Worm (Caenorhabditis elegans) whole organism, mixed stage, embryonic: ENCODE measurements around the gene T10G3.3.

Experiments used
- bed-3 ChIP-seq: fragments of 200-800 bp; sonication (Bioruptor generic); optimal IDR thresholded peaks from 3 replicates; lab custom pipeline; 2018; ENCODE audit warnings: mild to moderate bottlenecking, missing genetic modification characterization, moderate library complexity, missing compliant biosample characterization
- blmp-1 ChIP-seq: fragments of 150-350 bp; optimal IDR thresholded peaks from 2 replicates; lab custom pipeline; 2014; ENCODE audit warnings: missing biosample characterization, missing genetic modification characterization
- ceh-39 ChIP-seq: fragments of 150-350 bp; optimal IDR thresholded peaks from 2 replicates; lab custom pipeline; 2014; ENCODE audit warnings: missing biosample characterization, missing genetic modification characterization
- ces-1 ChIP-seq: fragments of 150-350 bp; optimal IDR thresholded peaks from 2 replicates; lab custom pipeline; 2014; ENCODE audit warnings: missing biosample characterization, missing genetic modification reagents, missing genetic modification characterization
- cnd-1 ChIP-seq: fragments of 200-800 bp; sonication (Bioruptor generic); optimal IDR thresholded peaks from 2 replicates; lab custom pipeline; 2018; ENCODE audit warnings: mild to moderate bottlenecking, missing genetic modification characterization, missing compliant biosample characterization
- drap-1 ChIP-seq: fragments of 200-800 bp; sonication (Bioruptor generic); optimal IDR thresholded peaks from 3 replicates; lab custom pipeline; 2018; ENCODE audit warnings: mild to moderate bottlenecking, missing genetic modification characterization, missing compliant biosample characterization
- elt-1 ChIP-seq: sonication (generic microtip); optimal IDR thresholded peaks from 2 replicates; lab custom pipeline; 2017; ENCODE audit warnings: missing genetic modification characterization, mild to moderate bottlenecking, missing compliant biosample characterization, antibody characterized with exemption, moderate library complexity, borderline replicate concordance; ENCODE audit not compliant: insufficient read depth
- elt-3 ChIP-seq: fragments of 150-350 bp; optimal IDR thresholded peaks from 2 replicates; lab custom pipeline; 2014; ENCODE audit warnings: missing biosample characterization, missing genetic modification characterization
- flh-1 ChIP-seq: fragments of 200-800 bp; sonication (Bioruptor generic); optimal IDR thresholded peaks from 2 replicates; lab custom pipeline; 2018; ENCODE audit warnings: mild to moderate bottlenecking, missing genetic modification characterization, moderate library complexity, missing compliant biosample characterization
- ham-2 ChIP-seq: fragments of 200-800 bp; sonication (Bioruptor generic); optimal IDR thresholded peaks from 2 replicates; lab custom pipeline; 2018; ENCODE audit warnings: mild to moderate bottlenecking, missing genetic modification characterization, missing compliant biosample characterization
- hlh-1 ChIP-seq: fragments of 150-350 bp; optimal IDR thresholded peaks from 2 replicates; lab custom pipeline; 2014; ENCODE audit warnings: missing biosample characterization, missing genetic modification reagents, missing genetic modification characterization
- lin-13 ChIP-seq: fragments of 150-350 bp; optimal IDR thresholded peaks from 2 replicates; lab custom pipeline; 2014; ENCODE audit warnings: missing biosample characterization, missing genetic modification characterization
- lin-32 ChIP-seq: fragments of 200-800 bp; sonication (Bioruptor generic); optimal IDR thresholded peaks from 2 replicates; lab custom pipeline; 2018; ENCODE audit warnings: mild to moderate bottlenecking, missing genetic modification characterization, missing compliant biosample characterization
- lsy-2 ChIP-seq: fragments of 150-350 bp; optimal IDR thresholded peaks from 2 replicates; lab custom pipeline; 2014; ENCODE audit warnings: missing biosample characterization, missing genetic modification characterization
- mab-5 ChIP-seq: fragments of 150-350 bp; optimal IDR thresholded peaks from 2 replicates; lab custom pipeline; 2014; ENCODE audit warnings: missing biosample characterization, missing genetic modification characterization
- mep-1 ChIP-seq: fragments of 150-350 bp; optimal IDR thresholded peaks from 2 replicates; lab custom pipeline; 2017; ENCODE audit warnings: missing biosample characterization, missing genetic modification reagents, missing genetic modification characterization, inconsistent platforms
- nhr-12 ChIP-seq: fragments of 150-350 bp; optimal IDR thresholded peaks from 2 replicates; lab custom pipeline; 2014; ENCODE audit warnings: missing biosample characterization, missing genetic modification characterization
- nhr-2 ChIP-seq: fragments of 150-350 bp; optimal IDR thresholded peaks from 2 replicates; lab custom pipeline; 2014; ENCODE audit warnings: missing biosample characterization, missing genetic modification characterization
- nhr-237 ChIP-seq: fragments of 150-350 bp; optimal IDR thresholded peaks from 2 replicates; lab custom pipeline; 2014; ENCODE audit warnings: missing biosample characterization, missing genetic modification characterization
- nhr-28 ChIP-seq: fragments of 150-350 bp; optimal IDR thresholded peaks from 2 replicates; lab custom pipeline; 2014; ENCODE audit warnings: missing biosample characterization, missing genetic modification characterization
- nhr-76 ChIP-seq: sonication (generic microtip); optimal IDR thresholded peaks from 2 replicates; lab custom pipeline; 2017; ENCODE audit warnings: missing biosample characterization, missing genetic modification characterization
- pha-4 ChIP-seq: fragments of 150-350 bp; optimal IDR thresholded peaks from 2 replicates; lab custom pipeline; 2018; ENCODE audit warnings: missing biosample characterization, missing genetic modification reagents, missing genetic modification characterization
- sem-2 ChIP-seq: fragments of 200-800 bp; sonication (Bioruptor generic); optimal IDR thresholded peaks from 2 replicates; lab custom pipeline; 2018; ENCODE audit warnings: mild to moderate bottlenecking, missing genetic modification characterization, missing compliant biosample characterization
- snpc-4 ChIP-seq: fragments of 150-350 bp; optimal IDR thresholded peaks from 2 replicates; lab custom pipeline; 2014; ENCODE audit warnings: missing biosample characterization, missing genetic modification characterization
- sptf-1 ChIP-seq: sonication (generic microtip); optimal IDR thresholded peaks from 2 replicates; lab custom pipeline; 2017; ENCODE audit warnings: mild to moderate bottlenecking, missing genetic modification characterization, moderate library complexity, missing compliant biosample characterization
- tbx-8 ChIP-seq: fragments of 200-800 bp; sonication (Bioruptor generic); optimal IDR thresholded peaks from 2 replicates; lab custom pipeline; 2018; ENCODE audit warnings: mild to moderate bottlenecking, missing genetic modification characterization, moderate library complexity, missing compliant biosample characterization
- unc-120 ChIP-seq: sonication (generic microtip); optimal IDR thresholded peaks from 2 replicates; lab custom pipeline; 2017; ENCODE audit warnings: missing genetic modification characterization, missing compliant biosample characterization; ENCODE audit not compliant: poor library complexity, severe bottlenecking
- unc-39 ChIP-seq: fragments of 150-350 bp; optimal IDR thresholded peaks from 2 replicates; lab custom pipeline; 2014; ENCODE audit warnings: missing biosample characterization, missing genetic modification characterization
- unc-62 ChIP-seq: fragments of 150-350 bp; optimal IDR thresholded peaks from 2 replicates; lab custom pipeline; 2014; ENCODE audit warnings: missing biosample characterization, missing genetic modification reagents, missing genetic modification characterization
- zip-8 ChIP-seq: fragments of 150-350 bp; optimal IDR thresholded peaks from 2 replicates; lab custom pipeline; 2014; ENCODE audit warnings: missing biosample characterization, missing genetic modification characterization
- ztf-11 ChIP-seq: fragments of 150-350 bp; optimal IDR thresholded peaks from 2 replicates; lab custom pipeline; 2014; ENCODE audit warnings: missing biosample characterization, missing genetic modification characterization

The T10G3.3 gene

DNA sequence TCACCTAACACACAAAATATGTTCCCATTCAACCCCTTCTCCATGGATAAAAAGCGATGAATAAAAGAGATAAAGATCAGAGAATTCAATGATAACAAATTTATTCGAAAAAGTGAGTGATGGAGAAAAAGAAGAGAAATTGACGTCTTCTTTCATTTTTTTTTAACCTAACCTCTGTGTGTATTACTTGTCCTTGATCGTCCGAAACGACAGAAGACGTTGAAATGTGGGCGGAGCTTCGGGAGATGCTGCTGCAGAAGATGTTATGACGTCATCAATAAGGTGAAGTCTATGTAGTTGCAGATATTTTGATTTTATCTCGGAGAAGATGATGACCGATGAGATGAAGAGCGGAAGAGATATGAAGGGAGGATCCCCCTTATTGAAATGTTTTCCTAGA, at the start of gene T10G3.3:
Gene T10G3.3 (minus strand): TSS at position 370 of the 400 bp plus-strand sequence.
- peak; percentile 85 for TF ChIP-seq elt-1 (tag; lab: Kevin White, UChicago)
- no peak for TF ChIP-seq drap-1 (GFP tag; lab: Kevin White, UChicago)
- TF ChIP-seq zip-8 = peak; percentile 74

DNA sequence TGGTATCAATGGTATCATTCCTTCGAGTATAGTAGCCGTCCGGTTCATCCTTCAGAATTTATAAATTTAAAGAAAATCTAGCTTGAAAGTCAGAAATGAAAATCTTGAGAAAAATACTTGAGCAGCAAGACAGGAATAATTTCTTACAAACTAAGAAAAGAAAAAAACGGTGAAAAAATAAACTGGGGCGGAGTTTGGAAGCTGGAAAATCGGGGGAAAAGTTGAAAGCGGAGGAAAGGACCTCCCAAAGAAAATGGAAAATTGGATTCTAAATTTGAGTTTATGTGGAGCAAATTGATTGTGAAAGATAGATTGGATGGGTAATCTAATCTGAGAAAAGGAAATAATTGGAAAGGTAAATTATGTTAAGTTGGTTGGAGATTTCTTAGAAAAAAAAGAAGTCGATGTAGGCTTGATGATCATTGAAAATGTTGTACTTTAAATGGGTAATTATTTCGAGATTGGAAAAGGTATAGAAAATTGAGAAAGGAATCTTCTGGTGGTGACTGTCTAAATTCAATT, 46.1 kb upstream of the T10G3.3 start, which contains the start of gene frpr-5:
Gene frpr-5 (minus strand): TSS at position 51 of the 522 bp plus-strand sequence.
- TF ChIP-seq ceh-39 (tag; lab: Kevin White, UChicago) (no peak), lsy-2 (no peak), ces-1 (GFP tag; lab: Kevin White, UChicago) (peak; percentile 57)
- TF ChIP-seq, all 35 proteins: peak for 1

DNA sequence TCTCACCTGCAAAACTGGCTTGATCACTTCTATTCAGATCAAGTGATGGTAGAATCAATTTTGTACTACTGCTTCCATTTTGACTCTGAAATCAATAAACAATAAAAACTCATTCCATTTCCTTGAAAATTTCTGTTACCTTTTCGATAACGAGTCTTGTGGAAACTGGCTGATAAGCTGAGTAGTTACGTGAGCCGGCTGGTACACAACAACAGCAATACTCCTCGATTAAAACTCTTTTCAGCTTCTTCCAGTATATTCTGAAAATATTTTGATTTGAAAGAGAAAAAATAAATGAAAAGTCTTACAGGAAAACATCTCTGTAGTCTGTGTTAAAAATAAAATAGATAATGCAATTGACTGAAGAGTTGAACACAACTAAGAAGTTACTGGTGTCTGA, 42.5 kb upstream of the T10G3.3 start:
- no peak for TF ChIP-seq unc-39
- TF ChIP-seq nhr-76 (tag; lab: Kevin White, UChicago) = no peak
- no peak for TF ChIP-seq lin-13 (tag; lab: Kevin White, UChicago)
- no peak for TF ChIP-seq blmp-1 (tag; lab: Kevin White, UChicago)
- no peak for TF ChIP-seq snpc-4 (tag; lab: Kevin White, UChicago)
- TF ChIP-seq flh-1 (GFP tag; lab: Kevin White, UChicago) = no peak
- no peak for TF ChIP-seq mep-1
- no peak for TF ChIP-seq ztf-11 (tag; lab: Kevin White, UChicago)
- TF ChIP-seq mab-5 = no peak
- no peak for TF ChIP-seq ces-1 (GFP tag; lab: Kevin White, UChicago)

DNA sequence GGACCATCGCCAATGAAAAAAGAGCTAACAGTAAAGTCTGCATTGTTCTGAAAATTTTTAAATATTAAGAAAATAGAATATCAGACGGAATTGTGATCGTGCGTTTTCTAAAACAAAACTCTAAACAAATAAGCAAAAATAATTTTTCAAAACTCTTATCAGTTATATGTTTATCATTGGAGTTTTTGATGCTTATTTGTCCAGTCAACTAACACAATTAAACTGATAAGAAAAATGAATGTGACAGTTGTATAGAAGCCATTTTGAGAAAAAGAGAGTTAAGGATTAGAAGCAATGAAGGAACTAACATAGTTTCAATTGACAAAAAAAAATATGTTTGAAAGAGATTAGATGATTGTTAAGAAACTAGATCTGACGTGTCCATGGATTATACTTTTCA, 40.7 kb upstream of the T10G3.3 start, which contains the start of gene ttr-44:
Gene ttr-44 (minus strand): TSS at position 47 of the 400 bp plus-strand sequence.
- TF ChIP-seq lin-32 (GFP tag; lab: Kevin White, UChicago) (no peak), sptf-1 (tag; lab: Kevin White, UChicago) (no peak), nhr-2 (tag; lab: Kevin White, UChicago) (no peak), hlh-1 (tag; lab: Kevin White, UChicago) (no peak), lin-13 (tag; lab: Kevin White, UChicago) (no peak), nhr-28 (tag; lab: Kevin White, UChicago) (no peak), nhr-12 (tag; lab: Kevin White, UChicago) (no peak), bed-3 (no peak), ztf-11 (tag; lab: Kevin White, UChicago) (no peak), pha-4 (no peak), tbx-8 (GFP tag; lab: Kevin White, UChicago) (no peak), elt-3 (tag; lab: Kevin White, UChicago) (no peak), flh-1 (GFP tag; lab: Kevin White, UChicago) (no peak), ces-1 (GFP tag; lab: Kevin White, UChicago) (no peak), drap-1 (GFP tag; lab: Kevin White, UChicago) (no peak), nhr-237 (tag; lab: Kevin White, UChicago) (no peak), unc-62 (GFP tag; lab: Kevin White, UChicago) (no peak), mab-5 (no peak), elt-1 (tag; lab: Kevin White, UChicago) (no peak)

DNA sequence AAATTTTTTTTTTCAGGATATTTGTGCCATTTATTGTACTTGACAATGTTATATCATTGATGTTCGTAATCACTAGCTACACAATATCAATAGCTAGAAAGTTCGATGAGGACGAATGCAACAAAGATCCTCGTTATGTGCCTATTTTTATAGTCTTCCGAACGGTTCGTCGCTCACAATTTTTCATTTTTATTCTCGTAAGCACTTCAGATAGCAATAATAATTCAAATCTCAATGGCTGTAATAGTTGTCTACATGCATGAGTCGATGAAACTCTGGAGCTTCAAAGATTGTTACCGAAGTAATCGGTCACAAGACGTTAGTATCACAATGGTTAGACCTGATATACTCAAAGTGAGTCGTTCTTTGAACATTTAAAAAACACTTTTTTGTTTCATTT, 39.2 kb upstream of the T10G3.3 start:
- TF ChIP-seq elt-1 (tag; lab: Kevin White, UChicago) (no peak), bed-3 (no peak), ham-2 (GFP tag; lab: Kevin White, UChicago) (no peak), elt-3 (tag; lab: Kevin White, UChicago) (no peak), sptf-1 (tag; lab: Kevin White, UChicago) (no peak), nhr-28 (tag; lab: Kevin White, UChicago) (no peak), cnd-1 (tag; lab: Kevin White, UChicago) (no peak), hlh-1 (tag; lab: Kevin White, UChicago) (no peak), lin-13 (tag; lab: Kevin White, UChicago) (no peak)

- TF ChIP-seq unc-39 (no peak), unc-120 (tag; lab: Kevin White, UChicago) (no peak), sem-2 (GFP tag; lab: Kevin White, UChicago) (no peak), tbx-8 (GFP tag; lab: Kevin White, UChicago) (no peak)
Measured at ce11 chrV:13523194-13523593, 33.2 kb upstream of the T10G3.3 start, which contains the start of gene R11G10.3. Gene R11G10.3, plus strand, starts transcription at chrV:13523494.
